Fruit fly (Drosophila melanogaster) whole organism, larva: Measurements from ENCODE around the gene CG43897.
A peak's percentile ranks its signal among the peaks of the same experiment; 100 is the strongest.

Source experiments
- noc ChIP-seq: fragments of 200-800 bp; sonication (Bioruptor generic); optimal IDR thresholded peaks from 3 replicates; lab custom pipeline; 2019; ENCODE audit warnings: missing biosample characterization, mild to moderate bottlenecking, missing genetic modification characterization, moderate library complexity

The CG43897 gene

DNA sequence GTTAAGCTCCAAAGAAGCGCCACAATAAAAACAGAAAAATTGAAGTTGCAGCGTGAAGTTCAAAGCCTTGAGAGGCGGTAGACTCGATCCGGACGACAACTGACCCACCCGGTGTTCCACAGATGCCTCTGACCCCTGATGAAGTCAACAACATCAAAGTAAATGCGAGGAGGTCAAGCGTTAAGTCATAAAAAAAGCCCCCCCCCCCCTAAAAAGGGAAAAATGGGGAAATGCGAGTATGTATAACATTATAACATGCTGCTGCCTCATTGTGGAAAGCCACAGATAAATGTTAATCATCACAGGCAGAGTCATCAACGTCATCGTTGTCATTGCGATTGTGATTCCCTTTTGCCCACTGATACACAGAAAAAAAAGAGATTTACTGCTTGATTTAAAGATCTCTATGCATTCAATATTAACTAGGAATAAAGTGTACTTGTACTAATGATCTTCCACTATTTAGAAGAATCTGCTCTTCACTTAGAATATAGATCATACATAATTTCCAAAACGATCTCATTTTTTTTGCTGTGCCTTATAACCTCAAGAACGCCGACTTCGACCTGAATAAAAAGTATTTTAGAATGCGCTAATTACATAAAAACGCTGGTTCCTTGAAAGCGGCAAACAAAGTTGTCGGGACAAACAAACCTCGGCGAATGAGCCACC is 37.5 kb downstream of the CG43897 start:
- TF ChIP-seq noc (tag; lab: Kevin White, UChicago) = no peak

DNA sequence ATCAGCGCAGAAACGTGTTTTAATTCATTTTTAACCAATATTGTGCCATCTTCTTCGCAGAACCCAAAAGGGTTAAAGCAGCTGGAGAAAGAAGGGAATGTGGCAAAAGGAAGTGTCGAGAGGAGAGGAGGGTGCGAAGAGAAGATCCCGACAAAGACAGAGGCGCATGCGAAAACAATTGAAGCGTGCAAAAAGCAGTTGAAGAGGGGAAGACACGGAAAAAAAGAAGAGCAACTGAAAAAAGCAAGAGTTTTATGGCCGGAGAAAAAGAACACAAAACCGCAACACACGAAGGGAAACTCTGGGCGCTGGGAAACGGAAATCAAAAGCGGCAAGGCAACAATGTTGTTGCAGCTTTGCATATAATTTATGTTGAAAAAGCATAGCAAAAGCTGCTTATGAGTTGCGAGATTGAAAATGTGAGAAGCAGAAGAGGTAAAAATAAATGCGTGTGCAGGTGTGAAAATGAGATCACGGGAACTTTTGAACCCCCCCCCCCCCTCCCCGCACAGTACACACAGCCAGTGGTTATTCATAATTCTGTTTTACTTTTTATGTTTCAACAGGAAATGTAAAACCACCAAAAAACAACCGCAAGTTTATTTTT is 39.6 kb downstream of the CG43897 start:
- TF ChIP-seq noc (tag; lab: Kevin White, UChicago) = no peak

DNA sequence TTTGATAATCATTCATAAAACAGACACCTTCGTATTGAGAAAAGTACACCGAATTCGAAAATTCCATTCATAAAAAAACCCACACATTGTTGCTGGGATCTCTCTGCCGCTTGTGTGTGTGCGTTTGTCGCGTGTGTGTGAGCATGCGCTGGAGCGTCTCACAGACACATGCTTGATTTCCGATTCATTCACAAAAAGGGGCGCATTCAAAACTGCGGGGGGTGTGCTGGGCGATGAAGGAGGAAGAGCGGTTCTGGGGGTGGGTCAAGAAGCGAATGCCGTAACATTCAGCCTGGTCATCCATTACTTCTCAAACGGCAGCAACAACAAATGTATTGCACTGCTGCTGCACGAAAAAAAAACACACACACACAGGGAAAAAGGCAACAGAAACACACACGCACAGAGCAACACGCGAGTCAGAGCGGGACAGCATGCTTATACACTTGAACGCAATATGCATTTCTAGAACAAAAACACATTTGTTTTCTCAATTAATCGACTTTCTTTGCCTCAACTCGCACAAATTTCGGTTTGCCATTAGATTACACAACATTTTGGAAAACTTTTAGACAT is 40.3 kb downstream of the CG43897 start:
- no peak for TF ChIP-seq noc (tag; lab: Kevin White, UChicago)

DNA sequence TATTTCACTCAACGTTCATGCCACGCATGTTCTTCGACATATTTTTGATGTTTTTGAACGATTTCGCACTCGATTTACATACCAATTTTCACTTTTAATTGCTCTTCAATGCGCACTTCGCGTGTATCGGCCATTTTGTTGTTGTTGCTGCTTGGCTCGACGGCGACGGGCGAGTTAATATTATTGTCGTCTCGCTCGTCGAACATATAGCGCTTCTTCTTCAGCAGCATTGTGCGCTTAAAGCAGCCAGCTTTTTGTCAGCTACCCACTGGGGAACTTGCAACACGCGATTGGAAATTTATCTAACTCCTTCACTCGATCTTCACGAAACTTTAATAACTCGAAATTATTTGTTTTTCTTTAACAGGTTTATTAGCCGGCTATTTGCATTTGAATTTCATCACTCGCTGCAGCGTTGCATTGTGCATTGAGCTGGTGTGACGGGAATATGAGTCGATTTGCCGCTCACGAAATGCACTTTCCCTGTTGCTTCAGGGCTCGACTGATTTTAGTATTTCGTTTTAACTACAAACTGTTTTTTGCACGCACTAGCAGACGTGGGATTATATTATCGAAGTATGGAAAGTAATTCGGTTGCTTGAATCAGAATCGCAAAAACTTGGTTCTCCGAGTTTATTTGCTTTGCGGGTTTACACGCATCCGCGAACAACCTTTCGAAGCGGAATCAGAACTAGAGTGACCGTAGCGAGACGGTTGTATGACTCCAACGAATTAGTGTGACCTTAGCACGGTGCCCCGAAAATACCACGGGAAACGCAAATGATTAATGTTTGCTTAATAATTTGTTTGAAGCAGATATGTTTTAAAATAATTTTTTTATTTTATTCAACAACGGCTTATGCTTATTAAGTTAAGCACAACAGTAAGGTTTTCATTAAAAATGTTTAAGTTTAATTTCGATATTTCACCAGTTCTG is 41.2 kb downstream of the CG43897 start, which contains the start of gene RasGAP1:
TSS of gene RasGAP1 (minus strand) at position 703 of the 937 bp plus-strand sequence.
- no peak for TF ChIP-seq noc (tag; lab: Kevin White, UChicago)

DNA sequence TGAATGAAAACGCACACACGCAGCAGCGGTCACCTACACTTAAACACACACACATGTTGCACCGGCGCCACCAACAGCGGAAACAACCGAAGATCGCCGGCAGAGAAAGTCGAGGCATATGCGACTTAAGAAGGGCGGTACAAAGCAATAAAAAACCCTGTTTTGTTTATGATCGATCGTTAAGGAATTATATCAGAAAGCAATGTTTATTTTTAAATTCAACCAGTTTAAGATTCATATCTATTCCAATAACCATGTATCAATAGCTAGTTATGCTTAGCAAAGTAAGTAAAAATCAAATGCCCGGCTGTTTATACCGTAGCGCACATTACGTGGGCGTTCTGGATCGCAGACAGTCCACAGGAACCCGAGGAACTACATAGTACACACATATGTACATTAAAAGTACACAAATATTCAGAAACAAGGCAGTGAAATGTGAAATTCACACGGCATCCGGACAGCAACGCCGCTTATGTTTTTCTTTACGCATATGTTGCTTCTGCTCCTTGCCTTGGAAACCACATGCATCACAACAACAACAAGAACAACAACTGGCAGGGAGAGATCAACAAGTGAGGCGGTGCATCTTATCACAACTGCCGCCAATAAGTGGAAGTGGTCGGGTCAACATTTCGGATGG is 42.3 kb downstream of the CG43897 start:
- TF ChIP-seq noc (tag; lab: Kevin White, UChicago) = peak; percentile 85

DNA sequence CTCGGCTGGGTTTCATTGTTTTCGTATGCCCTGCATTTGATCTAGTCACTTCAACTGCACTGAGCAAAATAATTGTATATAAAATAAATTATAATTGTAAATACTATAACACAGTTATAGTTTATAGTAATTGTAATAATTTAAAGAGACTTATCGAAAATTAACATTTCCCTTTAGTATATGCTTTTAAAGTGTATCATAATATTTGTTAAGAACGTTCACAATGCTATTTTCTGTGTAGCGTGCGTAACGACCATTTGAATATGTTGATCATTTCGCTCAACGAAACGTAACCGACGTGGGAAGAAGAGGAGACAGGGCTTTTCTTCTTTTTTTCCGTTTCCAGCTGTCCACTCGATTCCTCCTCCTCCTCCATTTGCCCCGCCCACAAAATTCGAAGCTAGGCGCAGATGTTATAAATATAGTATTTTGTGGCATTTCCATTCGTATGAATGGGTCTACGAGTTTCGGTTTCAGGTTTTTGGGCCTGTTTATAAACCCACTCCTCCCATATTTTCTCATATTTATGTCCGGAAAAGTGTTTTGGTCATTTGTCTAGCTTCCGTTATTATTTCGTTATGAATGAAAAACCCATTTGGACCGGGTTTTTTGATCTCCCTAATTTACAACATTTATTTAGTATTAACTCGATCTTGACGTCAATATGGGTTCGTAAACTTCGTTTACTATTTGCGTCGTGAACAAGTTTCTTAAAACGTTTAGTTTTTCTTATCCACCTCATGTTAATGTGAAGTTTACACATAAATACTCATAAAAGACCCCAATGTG is 43.0 kb downstream of the CG43897 start:
- no peak for TF ChIP-seq noc (tag; lab: Kevin White, UChicago)

DNA sequence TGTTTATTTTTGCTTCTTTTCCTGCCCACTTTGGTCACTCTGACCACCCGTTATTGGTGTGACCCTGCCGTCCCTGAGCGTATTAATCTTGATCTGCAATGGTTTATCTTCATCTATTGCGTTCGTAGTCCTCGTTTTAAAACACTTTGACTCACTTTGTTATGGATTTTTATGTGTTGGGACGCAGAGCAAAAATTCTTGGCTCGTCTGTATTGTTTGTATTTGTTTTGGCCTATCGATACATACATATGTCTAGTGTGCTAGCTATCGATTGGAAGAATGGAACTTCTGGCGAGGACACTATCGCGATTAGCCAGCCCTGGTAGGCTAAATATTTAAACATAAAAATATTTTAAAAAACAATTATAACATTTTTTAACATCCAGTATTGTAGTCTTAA is 46.0 kb downstream of the CG43897 start, which contains the start of gene CG10809:
TSS of gene CG10809 (minus strand) at position 266 of the 400 bp plus-strand sequence.
- TF ChIP-seq noc (tag; lab: Kevin White, UChicago) = no peak

DNA sequence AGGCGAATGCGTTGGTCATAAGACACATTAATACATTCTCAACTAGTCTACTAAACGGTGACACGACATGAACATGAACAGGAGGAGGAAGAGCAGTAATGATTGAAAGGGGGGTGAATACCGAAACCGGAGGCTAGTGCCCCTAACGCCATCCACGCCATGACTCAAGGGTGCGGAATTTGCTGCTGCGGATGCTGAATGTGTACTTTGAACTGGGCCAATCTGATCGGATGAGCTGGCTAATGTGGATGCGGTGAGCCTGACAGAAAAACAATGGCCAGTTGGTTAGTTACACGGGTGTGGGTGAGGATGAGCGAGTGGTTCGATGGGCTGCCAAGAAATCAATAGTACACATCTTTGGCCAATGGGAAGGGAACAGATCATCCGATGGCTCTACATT is 50.0 kb downstream of the CG43897 start:
- TF ChIP-seq noc (tag; lab: Kevin White, UChicago) = no peak

DNA sequence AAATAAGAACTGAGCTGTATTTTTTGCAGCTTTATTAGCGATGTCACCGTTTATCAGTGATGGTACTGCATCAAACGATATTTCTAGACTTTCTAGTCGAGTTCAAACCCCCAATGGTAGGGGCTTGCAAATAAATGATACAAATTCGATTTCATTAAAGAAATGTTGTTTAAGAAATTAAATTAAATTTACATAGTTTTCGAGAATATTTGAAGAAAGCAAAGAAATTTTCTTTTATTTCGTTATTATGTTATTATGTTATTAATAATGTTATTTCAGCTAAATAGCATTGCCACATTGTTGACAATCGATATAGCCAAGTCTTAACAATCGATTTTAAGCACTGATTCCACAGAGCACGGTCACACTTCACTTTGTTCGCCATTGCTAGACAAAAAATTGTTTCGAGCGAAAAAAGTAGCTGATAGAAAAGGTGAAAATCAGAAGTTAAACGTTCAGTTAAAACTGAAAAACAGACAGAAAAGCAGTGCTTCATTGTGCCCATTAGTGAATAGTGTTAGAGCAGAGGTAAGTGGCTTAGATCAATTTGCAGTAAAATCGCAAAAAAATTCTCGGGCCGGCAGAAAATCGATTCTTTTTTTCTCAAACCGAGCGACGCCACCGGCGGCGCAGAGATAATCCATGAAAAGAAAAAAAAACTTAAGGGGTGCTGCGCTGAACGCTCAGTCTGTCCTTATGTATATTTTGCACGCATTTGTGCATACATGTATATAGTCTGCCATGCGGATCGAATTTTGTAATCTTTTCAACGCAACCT is 50.8 kb downstream of the CG43897 start, which contains the start of the genes iPLA2-VIA and Ciz1:
TSS of gene iPLA2-VIA (minus strand) at position 75 of the 778 bp plus-strand sequence.
TSS of gene Ciz1 (plus strand) at position 365 of the 778 bp plus-strand sequence.
- no peak for TF ChIP-seq noc (tag; lab: Kevin White, UChicago)

DNA sequence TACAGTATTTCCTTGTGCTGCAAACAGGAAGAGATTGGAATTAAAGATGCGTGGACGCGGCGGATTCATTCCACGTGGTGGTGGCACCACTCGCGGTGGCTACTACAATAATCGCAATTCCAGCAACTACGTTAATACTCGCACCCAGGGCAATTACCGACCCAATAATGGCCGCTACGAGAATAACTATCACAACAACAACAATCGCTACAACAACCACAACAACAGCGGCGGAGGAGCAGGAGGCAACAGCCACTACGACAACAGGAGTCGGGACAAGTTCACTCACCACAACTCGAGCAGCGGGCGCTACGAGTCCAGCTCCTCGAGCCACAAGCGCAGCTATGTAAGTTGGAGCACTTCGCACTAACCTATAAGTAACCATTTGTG is 51.4 kb downstream of the CG43897 start:
- no peak for TF ChIP-seq noc (tag; lab: Kevin White, UChicago)

DNA sequence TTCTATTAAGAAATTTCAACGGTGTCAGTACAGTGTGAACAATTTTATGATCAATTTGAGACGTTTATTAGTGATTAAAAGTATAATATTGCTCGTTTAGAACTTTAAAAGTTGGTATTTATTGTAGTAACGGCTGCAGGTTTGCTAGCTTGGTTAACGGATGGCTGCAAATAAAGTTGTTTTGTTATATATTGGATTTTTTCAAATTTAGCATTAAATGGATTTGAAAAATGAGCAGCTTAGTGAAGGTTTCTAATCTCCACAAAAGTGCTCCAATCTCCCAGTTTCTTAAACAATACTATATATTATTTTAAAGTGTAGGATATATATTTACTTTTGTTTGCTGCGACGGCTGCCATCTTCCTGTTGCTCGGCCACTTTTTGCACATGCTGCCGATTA is 58.4 kb downstream of the CG43897 start:
- no peak for TF ChIP-seq noc (tag; lab: Kevin White, UChicago)

DNA sequence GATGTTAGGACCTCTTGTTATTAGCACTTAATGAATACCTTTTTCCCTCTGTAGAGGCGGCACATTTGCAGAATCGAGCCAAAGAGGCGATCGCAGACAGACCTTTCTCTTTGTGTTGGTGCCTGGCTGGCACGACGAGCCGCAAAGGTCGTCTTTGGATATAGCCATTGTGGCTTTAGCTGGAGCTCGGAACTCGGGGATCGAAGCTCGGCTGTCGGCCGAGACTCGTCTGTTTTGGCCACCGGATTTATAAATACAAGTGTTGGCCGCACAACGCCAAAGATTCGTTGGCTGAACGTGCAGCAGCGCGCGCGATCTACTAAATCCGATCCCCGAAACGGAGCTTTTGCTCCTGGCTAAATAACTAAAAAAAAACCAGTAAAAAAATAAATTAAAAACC is 65.0 kb downstream of the CG43897 start, which contains the start of gene CG34382:
TSS of gene CG34382 (plus strand) at position 301 of the 400 bp plus-strand sequence.
- TF ChIP-seq noc (tag; lab: Kevin White, UChicago) = no peak
